ENCODE assay signal across 3 fruit fly cellular contexts in genomic region chr3L:14320571-14320970, dm6.
TF ChIP-seq lines count a peak whose summit lies in the region.

No protein-coding gene starts in this region.

- no peak for TF ChIP-seq CTCF in whole organism, embryonic (GFP tag; optimal IDR thresholded peaks at IDR 0.05; lab: Kevin White, UChicago)

TF ChIP-seq in whole organism, embryonic, 481 proteins besides CTCF, POLR2A, EP300 and RAD21:
- no peak for TF ChIP-seq Spps (tag; optimal IDR thresholded peaks at IDR 0.05; lab: Kevin White, UChicago)
- no peak for TF ChIP-seq trh (GFP tag; optimal IDR thresholded peaks at IDR 0.05; lab: Kevin White, UChicago)
- peak; percentile 43 for TF ChIP-seq Med (GFP tag; lab: Kevin White, UChicago)
- no peak for TF ChIP-seq Lpt (GFP tag; optimal IDR thresholded peaks at IDR 0.05; lab: Kevin White, UChicago)
- no peak for TF ChIP-seq NFAT (GFP tag; IDR thresholded peaks at IDR 0.05; lab: Robert Waterston, UW)
- TF ChIP-seq lilli (GFP tag; optimal IDR thresholded peaks at IDR 0.05; lab: Kevin White, UChicago), result no peak
- peak; percentile 74 for TF ChIP-seq sens (GFP tag; lab: Kevin White, UChicago)
- no peak for TF ChIP-seq CG15479 (GFP tag; optimal IDR thresholded peaks at IDR 0.05; lab: Kevin White, UChicago)
- peak; percentile 14 for TF ChIP-seq gem (tag; optimal IDR thresholded peaks at IDR 0.05; lab: Kevin White, UChicago)
- TF ChIP-seq CG5180 (GFP tag; optimal IDR thresholded peaks at IDR 0.05; lab: Kevin White, UChicago), result no peak
- no peak for TF ChIP-seq CG18262 (tag; optimal IDR thresholded peaks at IDR 0.05; lab: Kevin White, UChicago)
- no peak for TF ChIP-seq Ravus (GFP tag; IDR thresholded peaks at IDR 0.05; lab: Robert Waterston, UW)
TF ChIP-seq in whole organism, embryonic: peak in this region for 3.

TF ChIP-seq in whole organism, prepupa, 60 proteins besides CTCF, POLR2A, EP300 and RAD21:
- peak; percentile 22 for TF ChIP-seq CG32006 (GFP tag; optimal IDR thresholded peaks at IDR 0.05; lab: Kevin White, UChicago)
- peak; percentile 19 for TF ChIP-seq Hr4 (GFP tag; optimal IDR thresholded peaks at IDR 0.05; lab: Kevin White, UChicago)
- no peak for TF ChIP-seq Met (GFP tag; optimal IDR thresholded peaks at IDR 0.05; lab: Kevin White, UChicago)
- peak; percentile 52; the same call in 2 of the 3 replicates for TF ChIP-seq CG6163 (GFP tag; IDR thresholded peaks at IDR 0.05; lab: Robert Waterston, UW)
- peak; percentile 55 for TF ChIP-seq svp (GFP tag; lab: Kevin White, UChicago)
- peak; percentile 71 for TF ChIP-seq Eip78C (GFP tag; lab: Kevin White, UChicago)

TF ChIP-seq in whole organism, pupa, 21 proteins besides CTCF, POLR2A, EP300 and RAD21:
- TF ChIP-seq Pif1A (GFP tag; optimal IDR thresholded peaks at IDR 0.05; lab: Kevin White, UChicago) (no peak), CG9948 (tag; optimal IDR thresholded peaks at IDR 0.05; lab: Kevin White, UChicago) (peak; percentile 11), CG4496 (GFP tag; IDR thresholded peaks at IDR 0.05; lab: Robert Waterston, UW) (0 out of 3 replicates have a peak, but pooled peaks have one; percentile 18), Ets98B (GFP tag; IDR thresholded peaks at IDR 0.05; lab: Robert Waterston, UW) (no peak)
